Fruit fly (Drosophila melanogaster) whole organism, prepupa: Measurements from ENCODE around the gene msd5.

ENCODE experiments used
- Blimp-1 ChIP-seq: fragments of 200-800 bp; sonication (Bioruptor generic); optimal IDR thresholded peaks from 3 replicates; lab custom pipeline; 2017; ENCODE audit warnings: missing biosample characterization, missing genetic modification characterization, mild to moderate bottlenecking, moderate library complexity, missing genetic modification reagents
- CG10669 ChIP-seq: fragments of 200-800 bp; sonication (Bioruptor generic); optimal IDR thresholded peaks from 3 replicates; lab custom pipeline; 2018; ENCODE audit warnings: missing biosample characterization, mild to moderate bottlenecking, missing genetic modification characterization, moderate library complexity
- CG11762 ChIP-seq: fragments of 200-800 bp; sonication (Bioruptor generic); optimal IDR thresholded peaks from 3 replicates; lab custom pipeline; 2016; ENCODE audit warnings: missing biosample characterization, missing genetic modification characterization; ENCODE audit not compliant: insufficient read depth
- CG15336 ChIP-seq: fragments of 200-800 bp; sonication (Bioruptor generic); IDR thresholded peaks from 2 replicates; pipeline ENCODE4 v1.3.6; 2022; ENCODE audit warnings: missing biosample characterization, missing genetic modification characterization
- CG1621 ChIP-seq: fragments of 200-800 bp; sonication (Bioruptor generic); optimal IDR thresholded peaks from 3 replicates; lab custom pipeline; 2018; ENCODE audit warnings: missing biosample characterization, mild to moderate bottlenecking, missing genetic modification characterization
- CG3032 ChIP-seq: fragments of 200-800 bp; optimal IDR thresholded peaks from 2 replicates; lab custom pipeline; 2019; ENCODE audit warnings: missing biosample characterization, mild to moderate bottlenecking, missing genetic modification characterization, moderate library complexity
- CG31627 ChIP-seq: fragments of 200-800 bp; sonication (Bioruptor generic); optimal IDR thresholded peaks from 3 replicates; lab custom pipeline; 2016; ENCODE audit warnings: missing biosample characterization, missing genetic modification characterization
- CG3919 ChIP-seq: fragments of 200-800 bp; sonication (Bioruptor generic); optimal IDR thresholded peaks from 3 replicates; lab custom pipeline; 2016; ENCODE audit warnings: missing biosample characterization, missing genetic modification characterization
- CG4318 ChIP-seq: fragments of 200-800 bp; sonication (Bioruptor generic); optimal IDR thresholded peaks from 3 replicates; lab custom pipeline; 2017; ENCODE audit warnings: missing biosample characterization, mild to moderate bottlenecking, missing genetic modification characterization
- CG6163 ChIP-seq: fragments of 200-800 bp; sonication (Bioruptor generic); IDR thresholded peaks from 3 replicates; pipeline ENCODE4 v1.3.6; 2022; ENCODE audit warnings: missing biosample characterization, missing genetic modification characterization
- CG6276 ChIP-seq: fragments of 200-800 bp; sonication (Bioruptor generic); optimal IDR thresholded peaks from 2 replicates; lab custom pipeline; 2017; ENCODE audit warnings: missing biosample characterization, mild to moderate bottlenecking, missing genetic modification characterization
- CG8119 ChIP-seq: fragments of 200-800 bp; sonication (Bioruptor generic); IDR thresholded peaks from 3 replicates; pipeline ENCODE4 v1.3.6; 2022; ENCODE audit warnings: missing biosample characterization, missing genetic modification characterization
- CG8319 ChIP-seq: fragments of 200-800 bp; sonication (Bioruptor generic); optimal IDR thresholded peaks from 3 replicates; lab custom pipeline; 2016; ENCODE audit warnings: missing biosample characterization, missing genetic modification characterization
- CG8632 ChIP-seq: fragments of 200-800 bp; sonication (Bioruptor generic); optimal IDR thresholded peaks from 3 replicates; lab custom pipeline; 2016; ENCODE audit warnings: missing biosample characterization, missing genetic modification characterization
- Eip75B ChIP-seq: fragments of 200-800 bp; sonication (Bioruptor generic); optimal IDR thresholded peaks from 3 replicates; lab custom pipeline; 2016; ENCODE audit warnings: missing biosample characterization, missing genetic modification characterization
- Eip93F ChIP-seq: fragments of 200-800 bp; sonication (Bioruptor generic); optimal IDR thresholded peaks from 2 replicates; lab custom pipeline; 2016; ENCODE audit warnings: missing biosample characterization, mild to moderate bottlenecking, missing genetic modification characterization
- Ets21C ChIP-seq: fragments of 200-800 bp; sonication (Bioruptor generic); optimal IDR thresholded peaks from 3 replicates; lab custom pipeline; 2016; ENCODE audit warnings: missing biosample characterization, missing genetic modification characterization
- Gug ChIP-seq: fragments of 200-800 bp; sonication (Bioruptor generic); IDR thresholded peaks from 2 replicates; pipeline ENCODE4 v1.3.6; 2022; ENCODE audit warnings: missing biosample characterization, missing genetic modification characterization
- Hr39 ChIP-seq: fragments of 200-800 bp; sonication (Bioruptor generic); optimal IDR thresholded peaks from 2 replicates; lab custom pipeline; 2016; ENCODE audit warnings: missing biosample characterization, missing genetic modification characterization
- Lpt ChIP-seq: fragments of 200-800 bp; sonication (Bioruptor generic); optimal IDR thresholded peaks from 3 replicates; lab custom pipeline; 2016; ENCODE audit warnings: missing biosample characterization, missing genetic modification characterization
- Met ChIP-seq: fragments of 200-800 bp; sonication (Bioruptor generic); optimal IDR thresholded peaks from 3 replicates; lab custom pipeline; 2016; ENCODE audit warnings: missing biosample characterization, missing genetic modification characterization
- Sox15 ChIP-seq: fragments of 200-800 bp; sonication (Bioruptor generic); optimal IDR thresholded peaks from 3 replicates; lab custom pipeline; 2016; ENCODE audit warnings: missing biosample characterization, missing genetic modification characterization
- achi ChIP-seq: fragments of 200-800 bp; sonication (Bioruptor generic); optimal IDR thresholded peaks from 3 replicates; lab custom pipeline; 2016; ENCODE audit warnings: missing biosample characterization, missing genetic modification characterization
- dac ChIP-seq: fragments of 200-800 bp; sonication (Bioruptor generic); optimal IDR thresholded peaks from 2 replicates; lab custom pipeline; 2017; ENCODE audit warnings: missing biosample characterization, mild to moderate bottlenecking, missing genetic modification characterization
- dsx ChIP-seq: fragments of 200-800 bp; optimal IDR thresholded peaks from 3 replicates; lab custom pipeline; 2019; ENCODE audit warnings: missing biosample characterization, mild to moderate bottlenecking, missing genetic modification characterization, moderate library complexity; ENCODE audit not compliant: poor library complexity, severe bottlenecking
- esn ChIP-seq: fragments of 200-800 bp; sonication (Bioruptor generic); optimal IDR thresholded peaks from 2 replicates; lab custom pipeline; 2016; ENCODE audit warnings: missing biosample characterization, mild to moderate bottlenecking, missing genetic modification characterization, moderate library complexity
- lz ChIP-seq: fragments of 200-800 bp; sonication (Bioruptor generic); optimal IDR thresholded peaks from 3 replicates; lab custom pipeline; 2016; ENCODE audit warnings: missing biosample characterization, missing genetic modification characterization
- pdm3 ChIP-seq: fragments of 200-800 bp; sonication (Bioruptor generic); optimal IDR thresholded peaks from 3 replicates; lab custom pipeline; 2016; ENCODE audit warnings: missing biosample characterization, missing genetic modification characterization
- ss ChIP-seq, 2 experiments: fragments of 200-800 bp; sonication (Bioruptor generic); optimal IDR thresholded peaks; 2 replicates in 1 of 2; 3 replicates in 1 of 2; lab custom pipeline; 2017 to 2018; ENCODE audit warnings: mild to moderate bottlenecking in 2 of 2, missing biosample characterization in 2 of 2, missing genetic modification characterization in 2 of 2, moderate library complexity in 1 of 2
- svp ChIP-seq: fragments of 200-800 bp; sonication (Bioruptor generic); peaks from one replicate; lab custom pipeline; 2016; ENCODE audit warnings: missing biosample characterization, missing genetic modification characterization
- vri ChIP-seq: fragments of 200-800 bp; sonication (Bioruptor generic); optimal IDR thresholded peaks from 3 replicates; lab custom pipeline; 2016; ENCODE audit warnings: missing biosample characterization, mild to moderate bottlenecking, missing genetic modification characterization

The msd5 gene

dm6 chr3L:1313039-1313766, 19.7 kb downstream of the msd5 start, which contains the start of the genes sturkopf and Herc4 (continued):
- no peak for TF ChIP-seq CG10669 (GFP tag; lab: Kevin White, UChicago)
- TF ChIP-seq CG6276 (GFP tag; lab: Kevin White, UChicago) = no peak
- TF ChIP-seq Gug = peak; percentile 34; the same call in 1 of the 2 replicates
- TF ChIP-seq CG1621 (tag; lab: Kevin White, UChicago) = peak; percentile 38

dm6 chr3L:1307005-1307632, 25.8 kb downstream of the msd5 start, which contains the start of the genes Ctr9 and Nt5a:
Ctr9 (plus strand) TSS chr3L:1307224.
Nt5a (minus strand) TSS chr3L:1307418.
- peak; percentile 50 for TF ChIP-seq CG3032 (tag; lab: Kevin White, UChicago)
- peak; percentile 42 for TF ChIP-seq svp (GFP tag; lab: Kevin White, UChicago)
- TF ChIP-seq esn (GFP tag; lab: Kevin White, UChicago) = peak; percentile 56
- no peak for TF ChIP-seq CG8319
- no peak for TF ChIP-seq CG10669 (GFP tag; lab: Kevin White, UChicago)
- peak; percentile 68 for TF ChIP-seq Blimp-1
- TF ChIP-seq dac (GFP tag; lab: Kevin White, UChicago) = no peak
- TF ChIP-seq dsx = no peak
- TF ChIP-seq CG8632 (GFP tag; lab: Kevin White, UChicago) = no peak
- peak; percentile 100 for TF ChIP-seq vri (GFP tag; lab: Kevin White, UChicago)
- 0 out of 3 replicates have a peak, but pooled peaks have one; percentile 32 for TF ChIP-seq CG6163 (GFP tag; lab: Robert Waterston, UW)
- TF ChIP-seq Eip93F (GFP tag; lab: Kevin White, UChicago) = no peak
- peak; percentile 50 for TF ChIP-seq CG31627
- no peak for TF ChIP-seq CG3919 (GFP tag; lab: Kevin White, UChicago)

dm6 chr3L:1305317-1305716, 27.6 kb downstream of the msd5 start:
- TF ChIP-seq CG1621 (tag; lab: Kevin White, UChicago) (no peak), pdm3 (GFP tag; lab: Kevin White, UChicago) (no peak), Eip75B (GFP tag; lab: Kevin White, UChicago) (no peak), achi (GFP tag; lab: Kevin White, UChicago) (no peak), Met (no peak), vri (GFP tag; lab: Kevin White, UChicago) (peak; percentile 91), svp (GFP tag; lab: Kevin White, UChicago) (peak; percentile 90)

- TF ChIP-seq CG8119 (GFP tag; lab: Robert Waterston, UW) (no peak), svp (GFP tag; lab: Kevin White, UChicago) (no peak), Sox15 (GFP tag; lab: Kevin White, UChicago) (no peak), Ets21C (GFP tag; lab: Kevin White, UChicago) (no peak), CG8319 (no peak), CG4318 (no peak), CG1621 (tag; lab: Kevin White, UChicago) (no peak), CG3032 (tag; lab: Kevin White, UChicago) (no peak), CG15336 (GFP tag; lab: Robert Waterston, UW) (no peak), CG3919 (GFP tag; lab: Kevin White, UChicago) (no peak), Lpt (GFP tag; lab: Kevin White, UChicago) (no peak), Hr39 (GFP tag; lab: Kevin White, UChicago) (no peak), lz (GFP tag; lab: Kevin White, UChicago) (no peak), ss (GFP tag; optimal IDR thresholded peaks at IDR 0.05; lab: Kevin White, UChicago) (no peak), Blimp-1 (no peak), achi (GFP tag; lab: Kevin White, UChicago) (no peak), CG11762 (GFP tag; lab: Kevin White, UChicago) (no peak), CG6163 (GFP tag; lab: Robert Waterston, UW) (no peak)
Observed at dm6 chr3L:1302950-1303352, 30.0 kb downstream of the msd5 start.
